Fruit fly (Drosophila melanogaster) whole organism, prepupa: ENCODE data around the gene drl.

Experiments used
- Blimp-1 ChIP-seq: fragments of 200-800 bp; sonication (Bioruptor generic); optimal IDR thresholded peaks from 3 replicates; lab custom pipeline; 2017; ENCODE audit warnings: missing biosample characterization, missing genetic modification characterization, mild to moderate bottlenecking, moderate library complexity, missing genetic modification reagents
- CG10631 ChIP-seq: fragments of 200-800 bp; sonication (Bioruptor generic); optimal IDR thresholded peaks from 2 replicates; lab custom pipeline; 2016; ENCODE audit warnings: missing biosample characterization, missing genetic modification characterization
- CG10669 ChIP-seq: fragments of 200-800 bp; sonication (Bioruptor generic); optimal IDR thresholded peaks from 3 replicates; lab custom pipeline; 2018; ENCODE audit warnings: missing biosample characterization, mild to moderate bottlenecking, missing genetic modification characterization, moderate library complexity
- CG11294 ChIP-seq: fragments of 200-800 bp; sonication (Bioruptor generic); IDR thresholded peaks from 2 replicates; pipeline ENCODE4 v1.3.6; 2022; ENCODE audit warnings: missing biosample characterization, missing genetic modification characterization
- CG11902 ChIP-seq: fragments of 200-800 bp; sonication (Bioruptor generic); optimal IDR thresholded peaks from 3 replicates; lab custom pipeline; 2016; ENCODE audit warnings: missing biosample characterization, missing genetic modification characterization
- CG15336 ChIP-seq: fragments of 200-800 bp; sonication (Bioruptor generic); IDR thresholded peaks from 2 replicates; pipeline ENCODE4 v1.3.6; 2022; ENCODE audit warnings: missing biosample characterization, missing genetic modification characterization
- CG16779 ChIP-seq: fragments of 200-800 bp; sonication (Bioruptor generic); optimal IDR thresholded peaks from 3 replicates; lab custom pipeline; 2017; ENCODE audit warnings: missing biosample characterization, mild to moderate bottlenecking, missing genetic modification characterization
- CG3032 ChIP-seq: fragments of 200-800 bp; optimal IDR thresholded peaks from 2 replicates; lab custom pipeline; 2019; ENCODE audit warnings: missing biosample characterization, mild to moderate bottlenecking, missing genetic modification characterization, moderate library complexity
- CG31627 ChIP-seq: fragments of 200-800 bp; sonication (Bioruptor generic); optimal IDR thresholded peaks from 3 replicates; lab custom pipeline; 2016; ENCODE audit warnings: missing biosample characterization, missing genetic modification characterization
- CG3919 ChIP-seq: fragments of 200-800 bp; sonication (Bioruptor generic); optimal IDR thresholded peaks from 3 replicates; lab custom pipeline; 2016; ENCODE audit warnings: missing biosample characterization, missing genetic modification characterization
- CG4318 ChIP-seq: fragments of 200-800 bp; sonication (Bioruptor generic); optimal IDR thresholded peaks from 3 replicates; lab custom pipeline; 2017; ENCODE audit warnings: missing biosample characterization, mild to moderate bottlenecking, missing genetic modification characterization
- CG6163 ChIP-seq: fragments of 200-800 bp; sonication (Bioruptor generic); IDR thresholded peaks from 3 replicates; pipeline ENCODE4 v1.3.6; 2022; ENCODE audit warnings: missing biosample characterization, missing genetic modification characterization
- CG6854 ChIP-seq: fragments of 200-800 bp; sonication (Bioruptor generic); optimal IDR thresholded peaks from 2 replicates; lab custom pipeline; 2017; ENCODE audit warnings: missing biosample characterization, mild to moderate bottlenecking, missing genetic modification characterization
- CG7368 ChIP-seq: fragments of 200-800 bp; sonication (Bioruptor generic); optimal IDR thresholded peaks from 3 replicates; lab custom pipeline; 2016; ENCODE audit warnings: missing biosample characterization, missing genetic modification characterization
- CG8319 ChIP-seq: fragments of 200-800 bp; sonication (Bioruptor generic); optimal IDR thresholded peaks from 3 replicates; lab custom pipeline; 2016; ENCODE audit warnings: missing biosample characterization, missing genetic modification characterization
- CG8632 ChIP-seq: fragments of 200-800 bp; sonication (Bioruptor generic); optimal IDR thresholded peaks from 3 replicates; lab custom pipeline; 2016; ENCODE audit warnings: missing biosample characterization, missing genetic modification characterization
- CG9139 ChIP-seq: fragments of 200-800 bp; sonication (Bioruptor generic); optimal IDR thresholded peaks from 3 replicates; lab custom pipeline; 2017; ENCODE audit warnings: missing biosample characterization, mild to moderate bottlenecking, missing genetic modification characterization
- Eip75B ChIP-seq: fragments of 200-800 bp; sonication (Bioruptor generic); optimal IDR thresholded peaks from 3 replicates; lab custom pipeline; 2016; ENCODE audit warnings: missing biosample characterization, missing genetic modification characterization
- Eip78C ChIP-seq: fragments of 200-800 bp; sonication (Bioruptor generic); peaks from one replicate; lab custom pipeline; 2016; ENCODE audit warnings: missing biosample characterization, missing genetic modification characterization
- Eip93F ChIP-seq: fragments of 200-800 bp; sonication (Bioruptor generic); optimal IDR thresholded peaks from 2 replicates; lab custom pipeline; 2016; ENCODE audit warnings: missing biosample characterization, mild to moderate bottlenecking, missing genetic modification characterization
- Ets21C ChIP-seq: fragments of 200-800 bp; sonication (Bioruptor generic); optimal IDR thresholded peaks from 3 replicates; lab custom pipeline; 2016; ENCODE audit warnings: missing biosample characterization, missing genetic modification characterization
- Gug ChIP-seq: fragments of 200-800 bp; sonication (Bioruptor generic); IDR thresholded peaks from 2 replicates; pipeline ENCODE4 v1.3.6; 2022; ENCODE audit warnings: missing biosample characterization, missing genetic modification characterization
- Hr38 ChIP-seq: sonication (Bioruptor generic); optimal IDR thresholded peaks from 2 replicates; lab custom pipeline; 2016; ENCODE audit warnings: missing biosample characterization, missing genetic modification characterization
- Hr39 ChIP-seq: fragments of 200-800 bp; sonication (Bioruptor generic); optimal IDR thresholded peaks from 2 replicates; lab custom pipeline; 2016; ENCODE audit warnings: missing biosample characterization, missing genetic modification characterization
- Hr4 ChIP-seq: fragments of 200-800 bp; sonication (Bioruptor generic); optimal IDR thresholded peaks from 3 replicates; lab custom pipeline; 2016; ENCODE audit warnings: missing biosample characterization, missing genetic modification characterization
- Met ChIP-seq: fragments of 200-800 bp; sonication (Bioruptor generic); optimal IDR thresholded peaks from 3 replicates; lab custom pipeline; 2016; ENCODE audit warnings: missing biosample characterization, missing genetic modification characterization
- OdsH ChIP-seq: fragments of 200-800 bp; sonication (Bioruptor generic); optimal IDR thresholded peaks from 3 replicates; lab custom pipeline; 2016; ENCODE audit warnings: missing biosample characterization, missing genetic modification characterization
- Smox ChIP-seq: fragments of 200-800 bp; sonication (Bioruptor generic); optimal IDR thresholded peaks from 3 replicates; lab custom pipeline; 2016; ENCODE audit warnings: missing biosample characterization, missing genetic modification characterization
- Sox102F ChIP-seq: fragments of 200-800 bp; sonication (Bioruptor generic); optimal IDR thresholded peaks from 2 replicates; lab custom pipeline; 2016; ENCODE audit warnings: missing biosample characterization, mild to moderate bottlenecking, missing genetic modification characterization
- Sox14 ChIP-seq: fragments of 200-800 bp; sonication (Bioruptor generic); optimal IDR thresholded peaks from 3 replicates; lab custom pipeline; 2016; ENCODE audit warnings: missing biosample characterization, missing genetic modification characterization
- Sox15 ChIP-seq: fragments of 200-800 bp; sonication (Bioruptor generic); optimal IDR thresholded peaks from 3 replicates; lab custom pipeline; 2016; ENCODE audit warnings: missing biosample characterization, missing genetic modification characterization
- achi ChIP-seq: fragments of 200-800 bp; sonication (Bioruptor generic); optimal IDR thresholded peaks from 3 replicates; lab custom pipeline; 2016; ENCODE audit warnings: missing biosample characterization, missing genetic modification characterization
- dac ChIP-seq: fragments of 200-800 bp; sonication (Bioruptor generic); optimal IDR thresholded peaks from 2 replicates; lab custom pipeline; 2017; ENCODE audit warnings: missing biosample characterization, mild to moderate bottlenecking, missing genetic modification characterization
- fd59A ChIP-seq: fragments of 200-800 bp; sonication (Bioruptor generic); optimal IDR thresholded peaks from 2 replicates; lab custom pipeline; 2017; ENCODE audit warnings: missing biosample characterization, mild to moderate bottlenecking, missing genetic modification characterization, missing genetic modification reagents
- fd85E ChIP-seq: fragments of 200-800 bp; sonication (Bioruptor generic); optimal IDR thresholded peaks from 3 replicates; lab custom pipeline; 2016; ENCODE audit warnings: missing biosample characterization, missing genetic modification characterization
- fkh ChIP-seq: fragments of 200-800 bp; sonication (Bioruptor generic); optimal IDR thresholded peaks from 3 replicates; lab custom pipeline; 2017; ENCODE audit warnings: missing biosample characterization, mild to moderate bottlenecking, missing genetic modification characterization, moderate library complexity
- lz ChIP-seq: fragments of 200-800 bp; sonication (Bioruptor generic); optimal IDR thresholded peaks from 3 replicates; lab custom pipeline; 2016; ENCODE audit warnings: missing biosample characterization, missing genetic modification characterization
- net ChIP-seq: fragments of 200-800 bp; sonication (Bioruptor generic); optimal IDR thresholded peaks from 3 replicates; lab custom pipeline; 2016; ENCODE audit warnings: missing biosample characterization, missing genetic modification characterization
- salr ChIP-seq, 2 experiments: fragments of 200-800 bp; sonication (Bioruptor generic); optimal IDR thresholded peaks; 3 replicates each; lab custom pipeline; 2016 to 2018; ENCODE audit warnings: missing biosample characterization in 2 of 2, missing genetic modification characterization in 2 of 2, mild to moderate bottlenecking in 1 of 2
- spab ChIP-seq: fragments of 200-800 bp; sonication (Bioruptor generic); optimal IDR thresholded peaks from 2 replicates; lab custom pipeline; 2017; ENCODE audit warnings: missing biosample characterization, mild to moderate bottlenecking, missing genetic modification characterization, missing genetic modification reagents
- svp ChIP-seq: fragments of 200-800 bp; sonication (Bioruptor generic); peaks from one replicate; lab custom pipeline; 2016; ENCODE audit warnings: missing biosample characterization, missing genetic modification characterization
- topi ChIP-seq: fragments of 200-800 bp; sonication (Bioruptor generic); optimal IDR thresholded peaks from 3 replicates; lab custom pipeline; 2016; ENCODE audit warnings: missing biosample characterization, missing genetic modification characterization

Gene drl

dm6 chr2L:19163143-19163974 lies 26.8 kb upstream of the drl start (continued):
- TF ChIP-seq net (GFP tag; lab: Kevin White, UChicago) (no peak), Gug (GFP tag; lab: Robert Waterston, UW) (no peak), Eip78C (GFP tag; lab: Kevin White, UChicago) (peak; percentile 40), Hr4 (peak; percentile 34), CG11294 (GFP tag; lab: Robert Waterston, UW) (no peak), Sox15 (no peak), Eip75B (no peak), fd85E (no peak), Blimp-1 (GFP tag; lab: Kevin White, UChicago) (no peak), Smox (GFP tag; lab: Kevin White, UChicago) (no peak), fkh (no peak), CG6163 (GFP tag; lab: Robert Waterston, UW) (peak; percentile 62; the same call in 2 of the 3 replicates), svp (GFP tag; lab: Kevin White, UChicago) (peak; percentile 66), CG9139 (GFP tag; lab: Kevin White, UChicago) (no peak), Ets21C (GFP tag; lab: Kevin White, UChicago) (no peak), CG6854 (GFP tag; lab: Kevin White, UChicago) (no peak), Sox14 (GFP tag; lab: Kevin White, UChicago) (peak; percentile 48), CG3032 (no peak), Sox102F (GFP tag; lab: Kevin White, UChicago) (no peak), fd59A (no peak)
- TF ChIP-seq, all 60 proteins: peak for 12

- TF ChIP-seq Gug (GFP tag; lab: Robert Waterston, UW) (no peak), Hr4 (no peak), CG4318 (GFP tag; lab: Kevin White, UChicago) (no peak)
These were observed 26.2 kb upstream of the drl start for dm6 chr2L:19163975-19164371.

- peak; percentile 85 for TF ChIP-seq Eip93F
- peak; percentile 97 for TF ChIP-seq achi (GFP tag; lab: Kevin White, UChicago)
- peak; percentile 79 for TF ChIP-seq fd59A
- TF ChIP-seq CG10669 = peak; percentile 92
- peak; percentile 89 for TF ChIP-seq CG6854 (GFP tag; lab: Kevin White, UChicago)
- peak; percentile 96 for TF ChIP-seq Sox14 (GFP tag; lab: Kevin White, UChicago)
- TF ChIP-seq CG8319 = peak; percentile 92
- TF ChIP-seq CG10631 = peak; percentile 96
- peak; percentile 97 for TF ChIP-seq CG3919
- peak; percentile 74 for TF ChIP-seq CG9139 (GFP tag; lab: Kevin White, UChicago)
- TF ChIP-seq spab = peak; percentile 87
- peak; percentile 95 for TF ChIP-seq lz (GFP tag; lab: Kevin White, UChicago)
- peak; percentile 88 for TF ChIP-seq CG16779 (tag; lab: Kevin White, UChicago)
- TF ChIP-seq Eip78C (GFP tag; lab: Kevin White, UChicago) = peak; percentile 98
- peak; percentile 97 for TF ChIP-seq Met (GFP tag; lab: Kevin White, UChicago)
- peak; percentile 66 to 95 for TF ChIP-seq salr (GFP tag; optimal IDR thresholded peaks at IDR 0.05; lab: Kevin White, UChicago)
- peak; percentile 72 for TF ChIP-seq fkh
- peak; percentile 97 for TF ChIP-seq OdsH
- TF ChIP-seq CG31627 (GFP tag; lab: Kevin White, UChicago) = peak; percentile 95
- TF ChIP-seq CG4318 (GFP tag; lab: Kevin White, UChicago) = peak; percentile 95
- peak; percentile 97 for TF ChIP-seq CG6163 (GFP tag; lab: Robert Waterston, UW)
- TF ChIP-seq Hr38 (GFP tag; lab: Kevin White, UChicago) = peak; percentile 82
- TF ChIP-seq CG7368 = peak; percentile 95
- peak; percentile 97 for TF ChIP-seq Gug (GFP tag; lab: Robert Waterston, UW)
- TF ChIP-seq Hr4 = peak; percentile 99
- peak; percentile 83 for TF ChIP-seq CG11902 (GFP tag; lab: Kevin White, UChicago)
- peak; percentile 83 for TF ChIP-seq fd85E
- TF ChIP-seq Sox15 = peak; percentile 89
- TF ChIP-seq topi (GFP tag; lab: Kevin White, UChicago) = peak; percentile 96
- peak; percentile 96 for TF ChIP-seq Ets21C (GFP tag; lab: Kevin White, UChicago)
- peak; percentile 90 for TF ChIP-seq CG3032
- TF ChIP-seq Hr39 (GFP tag; lab: Kevin White, UChicago) = peak; percentile 93
- TF ChIP-seq svp (GFP tag; lab: Kevin White, UChicago) = peak; percentile 98
- peak; percentile 90 for TF ChIP-seq dac
- TF ChIP-seq CG8632 = peak; percentile 92
- peak; percentile 97 for TF ChIP-seq Smox (GFP tag; lab: Kevin White, UChicago)
- peak; percentile 99 for TF ChIP-seq CG15336
These were observed 25.0 kb upstream of the drl start for dm6 chr2L:19164933-19165813.
